Worm (Caenorhabditis elegans) whole organism, L1 larva: Measurements from ENCODE around the gene chil-5.
A peak's percentile ranks its signal among the peaks of the same experiment; 100 is the strongest.

Experiments
- C04F5.9 ChIP-seq: sonication (generic microtip); optimal IDR thresholded peaks from 2 replicates; lab custom pipeline; 2016; ENCODE audit warnings: missing genetic modification characterization, missing compliant biosample characterization
- Y116A8C.19 ChIP-seq: sonication (generic microtip); optimal IDR thresholded peaks from 2 replicates; lab custom pipeline; 2016; ENCODE audit warnings: missing compliant biosample characterization, missing genetic modification characterization, borderline replicate concordance
- aha-1 ChIP-seq: fragments of 150-350 bp; optimal IDR thresholded peaks from 2 replicates; lab custom pipeline; 2014; ENCODE audit warnings: missing biosample characterization, missing genetic modification characterization
- blmp-1 ChIP-seq: fragments of 150-350 bp; optimal IDR thresholded peaks from 2 replicates; lab custom pipeline; 2014; ENCODE audit warnings: missing biosample characterization, missing genetic modification characterization
- ceh-88 ChIP-seq: fragments of 200-800 bp; sonication (Bioruptor generic); IDR thresholded peaks from 2 replicates; pipeline ENCODE4 v1.3.6; 2022; ENCODE audit warnings: missing genetic modification characterization, missing compliant biosample characterization
- efl-1 ChIP-seq, 4 experiments: fragments of 150-350 bp; optimal IDR thresholded peaks in 3 of 4; peaks in 1 of 4; 1 replicate in 1 of 4; 2 replicates in 3 of 4; lab custom pipeline; 2014; ENCODE audit warnings: missing biosample characterization in 2 of 4, missing genetic modification characterization in 2 of 4, missing genetic modification reagents in 2 of 4
- egl-13 ChIP-seq: sonication (generic microtip); optimal IDR thresholded peaks from 2 replicates; lab custom pipeline; 2016; ENCODE audit warnings: missing genotype, missing genetic modification reagents, missing genetic modification characterization, missing compliant biosample characterization
- elt-3 ChIP-seq, 6 experiments: fragments of 150-350 bp in 1 of 6; sonication (generic microtip); optimal IDR thresholded peaks; 2 replicates each; lab custom pipeline; 2017 to 2018; ENCODE audit warnings: missing biosample characterization in 6 of 6, missing genetic modification characterization in 6 of 6, inconsistent platforms in 1 of 6
- ets-5 ChIP-seq: fragments of 200-800 bp; sonication (Bioruptor generic); IDR thresholded peaks from 2 replicates; pipeline ENCODE4 v1.3.6; 2022; ENCODE audit warnings: missing genetic modification characterization, missing compliant biosample characterization
- fkh-10 ChIP-seq: sonication (generic microtip); optimal IDR thresholded peaks from 2 replicates; lab custom pipeline; 2017; ENCODE audit warnings: missing biosample characterization, missing genetic modification reagents, missing genetic modification characterization
- hlh-4 ChIP-seq: sonication (generic microtip); optimal IDR thresholded peaks from 2 replicates; lab custom pipeline; 2016; ENCODE audit warnings: mild to moderate bottlenecking, missing genetic modification characterization, missing compliant biosample characterization
- irx-1 ChIP-seq: sonication (generic microtip); optimal IDR thresholded peaks from 2 replicates; lab custom pipeline; 2016; ENCODE audit warnings: missing genetic modification characterization, missing compliant biosample characterization
- isw-1 ChIP-seq: fragments of 200-800 bp; sonication (Bioruptor generic); IDR thresholded peaks from 2 replicates; pipeline ENCODE4 v1.3.6; 2022; ENCODE audit warnings: missing genetic modification characterization, missing compliant biosample characterization
- lin-13 ChIP-seq: fragments of 150-350 bp; optimal IDR thresholded peaks from 2 replicates; lab custom pipeline; 2014; ENCODE audit warnings: missing biosample characterization, missing genetic modification reagents, missing genetic modification characterization
- lin-14 ChIP-seq: fragments of 200-800 bp; sonication (Bioruptor generic); optimal IDR thresholded peaks from 2 replicates; lab custom pipeline; 2018; ENCODE audit warnings: mild to moderate bottlenecking, missing genetic modification characterization, moderate library complexity, missing compliant biosample characterization
- lin-35 ChIP-seq, 2 experiments: fragments of 150-350 bp; optimal IDR thresholded peaks; 2 replicates each; lab custom pipeline; 2014; ENCODE audit warnings: missing biosample characterization in 2 of 2, missing genetic modification characterization in 2 of 2, missing genetic modification reagents in 2 of 2
- lsy-2 ChIP-seq, 2 experiments: fragments of 150-350 bp; optimal IDR thresholded peaks; 2 replicates each; lab custom pipeline; 2014; ENCODE audit warnings: missing biosample characterization in 2 of 2, missing genetic modification characterization in 2 of 2
- mep-1 ChIP-seq: fragments of 150-350 bp; optimal IDR thresholded peaks from 2 replicates; lab custom pipeline; 2014; ENCODE audit warnings: missing biosample characterization, missing genetic modification characterization
- nhr-237 ChIP-seq: fragments of 150-350 bp; optimal IDR thresholded peaks from 2 replicates; lab custom pipeline; 2014; ENCODE audit warnings: missing biosample characterization, missing genetic modification characterization
- nhr-28 ChIP-seq: fragments of 150-350 bp; optimal IDR thresholded peaks from 2 replicates; lab custom pipeline; 2014; ENCODE audit warnings: missing biosample characterization, missing genetic modification characterization
- nhr-47 ChIP-seq: sonication (generic microtip); optimal IDR thresholded peaks from 2 replicates; lab custom pipeline; 2016; ENCODE audit warnings: mild to moderate bottlenecking, missing genetic modification characterization, moderate library complexity, missing compliant biosample characterization
- nhr-71 ChIP-seq: sonication (generic microtip); optimal IDR thresholded peaks from 2 replicates; lab custom pipeline; 2016; ENCODE audit warnings: mild to moderate bottlenecking, missing genetic modification characterization, moderate library complexity, missing compliant biosample characterization
- nhr-77 ChIP-seq: fragments of 150-350 bp; optimal IDR thresholded peaks from 2 replicates; lab custom pipeline; 2014; ENCODE audit warnings: missing biosample characterization, missing genetic modification characterization
- nhr-84 ChIP-seq: sonication (generic microtip); optimal IDR thresholded peaks from 2 replicates; lab custom pipeline; 2017; ENCODE audit warnings: missing biosample characterization, missing genetic modification characterization
- nhr-85 ChIP-seq: sonication (generic microtip); peaks from one replicate; lab custom pipeline; 2016; ENCODE audit warnings: missing genetic modification characterization, inconsistent platforms, missing compliant biosample characterization
- pag-3 ChIP-seq: sonication (generic microtip); optimal IDR thresholded peaks from 2 replicates; lab custom pipeline; 2017; ENCODE audit warnings: missing genetic modification characterization, mild to moderate bottlenecking, missing compliant biosample characterization, antibody characterized with exemption, borderline replicate concordance; ENCODE audit not compliant: insufficient read depth
- pqm-1 ChIP-seq: sonication (generic microtip); optimal IDR thresholded peaks from 3 replicates; lab custom pipeline; 2017; ENCODE audit warnings: missing biosample characterization, missing genetic modification characterization
- sox-4 ChIP-seq: sonication (generic microtip); optimal IDR thresholded peaks from 2 replicates; lab custom pipeline; 2016; ENCODE audit warnings: missing genetic modification characterization, missing compliant biosample characterization
- sup-37 ChIP-seq: fragments of 200-800 bp; sonication (Bioruptor generic); optimal IDR thresholded peaks from 2 replicates; lab custom pipeline; 2018; ENCODE audit warnings: mild to moderate bottlenecking, missing genetic modification characterization, missing compliant biosample characterization
- tbx-2 ChIP-seq: sonication (generic microtip); optimal IDR thresholded peaks from 2 replicates; lab custom pipeline; 2016; ENCODE audit warnings: missing genetic modification characterization, missing compliant biosample characterization
- unc-130 ChIP-seq: fragments of 150-350 bp; optimal IDR thresholded peaks from 2 replicates; lab custom pipeline; 2017; ENCODE audit warnings: missing biosample characterization, missing genetic modification characterization, inconsistent platforms
- unc-30 ChIP-seq: sonication (generic microtip); optimal IDR thresholded peaks from 2 replicates; lab custom pipeline; 2017; ENCODE audit warnings: missing biosample characterization, missing genetic modification characterization
- unc-86 ChIP-seq: sonication (generic microtip); optimal IDR thresholded peaks from 2 replicates; lab custom pipeline; 2016; ENCODE audit warnings: missing genetic modification characterization, missing compliant biosample characterization
- zag-1 ChIP-seq: fragments of 150-350 bp; optimal IDR thresholded peaks from 2 replicates; lab custom pipeline; 2014; ENCODE audit warnings: missing biosample characterization, missing genetic modification characterization
- zip-4 ChIP-seq: fragments of 200-800 bp; sonication (Bioruptor generic); optimal IDR thresholded peaks from 2 replicates; lab custom pipeline; 2018; ENCODE audit warnings: mild to moderate bottlenecking, missing genetic modification characterization, moderate library complexity, missing compliant biosample characterization

chil-5 gene

DNA sequence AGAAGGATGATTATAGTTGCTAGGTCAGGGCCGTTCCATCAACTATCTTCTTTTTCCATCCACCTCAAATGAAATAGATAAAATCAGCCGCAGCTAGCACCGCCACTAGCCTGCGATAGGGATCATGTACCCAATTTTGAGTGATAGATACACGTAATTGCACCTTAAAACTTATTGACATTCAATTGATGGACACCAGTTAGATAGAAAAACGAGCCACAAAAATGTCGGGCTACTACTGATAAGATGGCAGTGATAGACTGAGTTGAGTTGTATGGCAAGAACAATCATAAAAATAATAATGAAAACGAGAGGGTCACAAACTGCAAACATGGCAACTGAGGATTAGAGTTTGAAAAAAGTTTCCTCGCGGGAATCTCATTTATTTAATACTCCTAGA is 32.3 kb upstream of the chil-5 start:
- TF ChIP-seq nhr-85 (tag; lab: Kevin White, UChicago) (peak; percentile 1), nhr-71 (tag; lab: Kevin White, UChicago) (no peak), efl-1 (optimal IDR thresholded peaks at IDR 0.05; lab: Kevin White, UChicago) (no peak), efl-1 (GFP tag; optimal IDR thresholded peaks at IDR 0.05 in 1 of 2; lab: Kevin White, UChicago) (peak in 1 of 2 experiments; percentile 90)

DNA sequence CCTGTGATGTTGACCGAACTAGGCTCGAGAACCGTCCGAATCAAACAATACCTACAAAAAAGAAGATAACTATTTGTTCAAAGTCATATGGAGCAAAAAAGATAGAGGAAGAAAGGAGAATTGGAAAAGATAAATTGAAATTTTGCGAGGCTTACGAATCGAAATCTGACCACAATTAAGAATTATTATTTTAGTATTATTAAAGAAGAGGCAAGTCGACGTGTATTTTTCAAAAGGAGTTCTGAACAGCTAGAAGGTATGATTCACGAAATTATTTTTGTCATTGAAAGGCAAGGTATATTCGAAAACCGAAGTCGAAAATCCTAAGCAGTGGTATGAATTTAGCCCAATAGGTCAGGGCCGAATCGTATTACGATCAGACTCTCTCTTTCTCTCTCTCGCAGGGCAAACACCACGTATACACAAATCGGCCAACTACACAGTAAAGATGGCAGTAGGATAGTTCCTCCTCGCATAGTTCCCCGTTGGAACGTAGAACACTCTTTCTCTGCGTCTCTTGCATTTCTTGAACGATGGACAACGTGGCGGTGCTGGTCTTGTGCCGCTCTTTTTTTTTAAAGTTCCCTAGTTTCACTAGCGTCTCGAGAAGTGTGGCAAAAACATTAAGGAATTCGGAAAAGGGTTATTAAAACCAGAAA is 31.7 kb upstream of the chil-5 start, which contains the start of gene vgln-1:
Gene vgln-1, minus strand, starts transcription at position 51 of the 659 bp plus-strand sequence.
- TF ChIP-seq blmp-1 (tag; lab: Kevin White, UChicago) (peak; percentile 74), nhr-84 (tag; lab: Kevin White, UChicago) (no peak), lin-14 (GFP tag; lab: Kevin White, UChicago) (peak; percentile 59), lsy-2 (tag; optimal IDR thresholded peaks at IDR 0.05; lab: Kevin White, UChicago) (peak in 1 of 2 experiments; percentile 39), unc-86 (tag; lab: Kevin White, UChicago) (no peak), lin-13 (GFP tag; lab: Kevin White, UChicago) (no peak), unc-30 (tag; lab: Kevin White, UChicago) (no peak), efl-1 (optimal IDR thresholded peaks at IDR 0.05; lab: Kevin White, UChicago) (peak; percentile 5 to 23), efl-1 (GFP tag; optimal IDR thresholded peaks at IDR 0.05 in 1 of 2; lab: Kevin White, UChicago) (peak in 1 of 2 experiments; percentile 77)

DNA sequence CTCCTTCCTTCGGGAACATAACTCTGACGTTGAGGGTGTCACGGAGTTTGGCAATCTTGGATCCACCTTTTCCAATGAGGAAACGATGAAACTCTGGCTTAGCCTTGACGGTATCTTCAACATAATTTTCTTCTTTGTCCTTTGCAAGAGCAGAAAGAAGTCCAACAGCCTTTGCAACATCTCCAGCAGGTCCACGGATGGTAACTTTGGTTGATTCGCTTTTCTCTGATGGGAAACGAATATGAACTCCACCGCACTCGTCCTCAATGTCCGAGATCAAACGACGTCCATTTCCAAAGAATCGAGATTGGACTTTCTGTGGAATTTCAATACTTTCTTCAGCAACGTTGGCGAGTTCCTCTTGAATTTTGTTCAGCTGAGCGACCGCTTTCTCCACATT is 29.1 kb upstream of the chil-5 start:
- TF ChIP-seq nhr-237 (tag; lab: Kevin White, UChicago) = no peak
- TF ChIP-seq, all 84 proteins: peak for 0

DNA sequence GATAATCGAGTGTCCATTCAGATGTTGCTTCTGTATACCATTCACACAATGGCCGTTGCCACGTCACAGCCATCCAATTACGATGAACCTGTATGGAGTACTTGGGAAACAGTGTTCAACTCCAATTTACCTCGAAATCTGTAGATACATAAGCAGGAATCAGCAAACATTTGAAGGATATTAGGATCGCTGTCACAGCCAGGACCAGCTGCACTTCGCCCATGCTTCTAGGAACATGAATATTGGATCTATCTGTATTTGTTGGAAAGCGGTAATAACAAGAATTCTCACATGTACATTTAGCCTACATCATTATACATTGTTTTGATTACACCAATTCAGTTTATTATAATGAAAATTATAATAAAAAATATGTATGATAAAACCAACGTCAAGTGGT is 26.7 kb upstream of the chil-5 start, which contains the start of gene algn-8:
Gene algn-8, minus strand, starts transcription at position 227 of the 400 bp plus-strand sequence.
- TF ChIP-seq C04F5.9 (no peak), nhr-77 (tag; lab: Kevin White, UChicago) (no peak), isw-1 (GFP tag; lab: Robert Waterston, UW) (no peak), aha-1 (tag; lab: Kevin White, UChicago) (no peak), lin-13 (GFP tag; lab: Kevin White, UChicago) (no peak), tbx-2 (tag; lab: Kevin White, UChicago) (no peak), nhr-47 (tag; lab: Kevin White, UChicago) (no peak), hlh-4 (tag; lab: Kevin White, UChicago) (no peak), Y116A8C.19 (tag; lab: Kevin White, UChicago) (no peak)

DNA sequence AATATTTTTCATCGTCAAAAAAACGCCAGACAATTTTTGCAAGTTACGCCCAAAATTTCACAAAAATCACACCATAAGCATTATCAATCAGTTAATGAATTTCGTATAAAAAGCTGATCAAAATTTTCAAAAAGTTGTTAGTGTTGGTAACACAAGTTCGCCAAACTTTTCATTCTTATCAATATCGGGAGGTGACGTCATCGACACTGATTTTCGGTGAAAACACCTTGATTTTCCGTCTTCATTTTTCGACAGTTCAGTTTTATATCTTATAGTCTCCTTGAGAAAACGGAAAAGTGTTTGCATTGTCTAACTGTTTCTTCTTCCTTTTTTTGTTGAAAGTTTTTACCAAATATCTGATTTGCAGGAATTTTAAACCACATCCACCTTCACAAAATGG is 21.4 kb upstream of the chil-5 start, which contains the start of gene C08H9.15:
Gene C08H9.15, plus strand, starts transcription at position 368 of the 400 bp plus-strand sequence.
- TF ChIP-seq nhr-85 (tag; lab: Kevin White, UChicago) (peak; percentile 61), elt-3 (tag; optimal IDR thresholded peaks at IDR 0.05; lab: Kevin White, UChicago) (peak in 4 of 6 experiments; percentile 16 to 64 (median 45)), blmp-1 (tag; lab: Kevin White, UChicago) (peak; percentile 85), irx-1 (tag; lab: Kevin White, UChicago) (no peak)

DNA sequence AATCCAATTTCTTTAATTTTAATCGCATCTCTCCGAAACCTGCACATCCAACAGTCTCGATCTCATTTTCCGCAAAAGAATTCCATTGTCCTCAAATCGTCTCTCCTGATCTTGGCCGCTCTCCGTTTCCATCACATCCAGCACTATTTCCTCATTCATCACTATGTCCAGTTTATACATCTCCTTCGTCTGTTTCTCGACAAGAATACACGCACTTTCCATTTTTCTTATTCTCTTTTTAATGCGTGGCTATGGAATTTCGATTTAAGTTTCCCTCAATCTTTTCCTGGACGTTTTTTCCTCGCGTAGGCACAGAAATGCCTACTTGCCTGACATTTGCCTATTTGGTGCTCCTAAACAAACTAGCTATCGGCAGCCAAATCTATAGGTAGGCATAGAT is 20.3 kb upstream of the chil-5 start:
- no peak for TF ChIP-seq zag-1
- TF ChIP-seq blmp-1 (tag; lab: Kevin White, UChicago) = peak; percentile 97

DNA sequence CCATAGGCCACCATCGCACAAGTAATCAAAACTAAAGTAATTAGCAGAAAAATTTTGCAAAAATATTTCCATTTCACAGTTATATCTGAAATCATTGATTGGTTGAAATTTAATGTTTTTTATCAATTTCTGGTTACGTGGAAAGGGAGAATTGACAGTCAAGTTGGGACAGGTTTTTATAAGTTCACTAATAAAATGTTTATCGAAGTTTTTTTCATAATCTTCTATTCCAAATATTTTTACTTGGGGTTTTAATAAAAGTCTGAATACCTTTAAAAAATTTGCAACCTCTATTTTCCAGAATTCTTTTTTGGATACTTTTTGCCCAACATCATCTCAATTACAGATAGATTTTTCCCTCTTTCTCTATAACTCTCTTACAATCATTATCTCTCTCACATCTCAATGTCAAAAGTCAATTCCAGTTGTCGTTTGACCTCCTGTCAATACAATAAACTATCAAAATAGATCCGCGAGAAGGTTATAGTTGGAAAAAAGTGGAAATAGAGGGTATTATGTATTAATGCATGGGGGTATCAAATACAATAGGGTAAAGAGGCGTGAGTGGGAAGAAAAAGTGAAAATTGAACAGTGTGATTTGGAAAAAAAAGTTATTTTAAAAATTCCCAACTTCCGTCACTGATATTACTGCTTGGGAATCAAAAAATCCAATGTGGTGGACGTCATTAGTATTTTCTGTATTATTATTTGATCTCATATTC is 15.2 kb upstream of the chil-5 start, which contains the start of the genes chil-2 and ctsa-3.2:
Gene chil-2, minus strand, starts transcription at position 101 of the 722 bp plus-strand sequence.
Gene ctsa-3.2, plus strand, starts transcription at position 672 of the 722 bp plus-strand sequence.
- TF ChIP-seq sup-37 (no peak), egl-13 (no peak), unc-130 (tag; lab: Kevin White, UChicago) (no peak), lin-14 (GFP tag; lab: Kevin White, UChicago) (no peak), mep-1 (tag; lab: Kevin White, UChicago) (no peak), ceh-88 (GFP tag; lab: Robert Waterston, UW) (no peak), lin-35 (GFP tag; optimal IDR thresholded peaks at IDR 0.05; lab: Kevin White, UChicago) (no peak), fkh-10 (GFP tag; lab: Kevin White, UChicago) (no peak), zip-4 (GFP tag; lab: Kevin White, UChicago) (no peak), sox-4 (tag; lab: Kevin White, UChicago) (no peak), nhr-71 (tag; lab: Kevin White, UChicago) (no peak), C04F5.9 (no peak), hlh-4 (tag; lab: Kevin White, UChicago) (no peak), ets-5 (no peak), pqm-1 (tag; lab: Kevin White, UChicago) (no peak), pag-3 (tag; lab: Kevin White, UChicago) (no peak), nhr-28 (no peak)
